Fruit fly (Drosophila melanogaster) whole organism, embryonic: Measurements from ENCODE around the gene Mpcp2.

Source experiments
- Awh ChIP-seq: fragments of 200-800 bp; sonication (Bioruptor generic); IDR thresholded peaks from 2 replicates; pipeline ENCODE4, ENCODE4 v1.3.6; 2022; ENCODE audit warnings: missing biosample characterization, missing genetic modification characterization
- CG12155 ChIP-seq: fragments of 200-800 bp; sonication (Bioruptor generic); optimal IDR thresholded peaks from 3 replicates; lab custom pipeline; 2016; ENCODE audit warnings: missing biosample characterization, missing genetic modification characterization
- CG13123 ChIP-seq: fragments of 200-800 bp; sonication (Bioruptor generic); optimal IDR thresholded peaks from 2 replicates; lab custom pipeline; 2016; ENCODE audit warnings: missing biosample characterization, missing genetic modification characterization
- CG15011 ChIP-seq: fragments of 200-800 bp; sonication (Bioruptor generic); optimal IDR thresholded peaks from 3 replicates; lab custom pipeline; 2018; ENCODE audit warnings: missing biosample characterization, mild to moderate bottlenecking, missing genetic modification characterization
- CG2116 ChIP-seq: fragments of 200-800 bp; sonication (Bioruptor generic); optimal IDR thresholded peaks from 3 replicates; lab custom pipeline; 2018; ENCODE audit warnings: missing biosample characterization, mild to moderate bottlenecking, missing genetic modification characterization
- CG30403 ChIP-seq: fragments of 200-800 bp; sonication (Bioruptor generic); optimal IDR thresholded peaks from 3 replicates; lab custom pipeline; 2016; ENCODE audit warnings: missing biosample characterization, missing genetic modification characterization
- CG3065 ChIP-seq: fragments of 200-800 bp; sonication (Bioruptor generic); optimal IDR thresholded peaks from 2 replicates; lab custom pipeline; 2016; ENCODE audit warnings: missing biosample characterization, missing genetic modification characterization
- CG34422 ChIP-seq: fragments of 200-800 bp; sonication (Bioruptor generic); IDR thresholded peaks from 3 replicates; pipeline ENCODE4 v1.3.6; 2022; ENCODE audit warnings: missing biosample characterization, missing genetic modification characterization
- CG4404 ChIP-seq: fragments of 200-800 bp; sonication (Bioruptor generic); IDR thresholded peaks from 2 replicates; pipeline ENCODE4 v1.3.6; 2022; ENCODE audit warnings: missing biosample characterization, missing genetic modification characterization
- CG4854 ChIP-seq: fragments of 200-800 bp; sonication (Bioruptor generic); optimal IDR thresholded peaks from 2 replicates; lab custom pipeline; 2016; ENCODE audit warnings: missing biosample characterization, missing genetic modification characterization, inconsistent platforms
- CG6254 ChIP-seq: fragments of 200-800 bp; sonication (Bioruptor generic); optimal IDR thresholded peaks from 3 replicates; lab custom pipeline; 2017; ENCODE audit warnings: mild to moderate bottlenecking, missing biosample characterization, missing genetic modification reagents, missing genetic modification characterization
- CG8290 ChIP-seq, 3 experiments: fragments of 200-800 bp; sonication (Bioruptor generic); optimal IDR thresholded peaks; 2 replicates each; lab custom pipeline; 2016 to 2019; ENCODE audit warnings: missing biosample characterization in 3 of 3, missing genetic modification characterization in 3 of 3, mild to moderate bottlenecking in 2 of 3, moderate library complexity in 1 of 3
- CG8924 ChIP-seq: fragments of 200-800 bp; optimal IDR thresholded peaks from 3 replicates; lab custom pipeline; 2019; ENCODE audit warnings: missing biosample characterization, mild to moderate bottlenecking, missing genetic modification characterization, moderate library complexity
- CG9215 ChIP-seq: fragments of 200-800 bp; sonication (Bioruptor generic); IDR thresholded peaks from 2 replicates; pipeline ENCODE4 v1.3.6; 2022; ENCODE audit warnings: missing biosample characterization, missing genetic modification characterization
- CG9727 ChIP-seq: fragments of 200-800 bp; sonication (Bioruptor generic); optimal IDR thresholded peaks from 3 replicates; lab custom pipeline; 2017; ENCODE audit warnings: missing biosample characterization, mild to moderate bottlenecking, missing genetic modification characterization
- Chrac-16 ChIP-seq: fragments of 200-800 bp; sonication (Bioruptor generic); optimal IDR thresholded peaks from 3 replicates; lab custom pipeline; 2016; ENCODE audit warnings: missing biosample characterization, missing genetic modification characterization
- D19B ChIP-seq: fragments of 200-800 bp; sonication (Bioruptor generic); optimal IDR thresholded peaks from 2 replicates; lab custom pipeline; 2017; ENCODE audit warnings: missing biosample characterization, mild to moderate bottlenecking, missing genetic modification characterization
- Dek ChIP-seq: fragments of 200-800 bp; sonication (Bioruptor generic); optimal IDR thresholded peaks from 3 replicates; lab custom pipeline; 2019; ENCODE audit warnings: missing biosample characterization, mild to moderate bottlenecking, missing genetic modification characterization, moderate library complexity
- Doc2 ChIP-seq: fragments of 200-800 bp; sonication (Bioruptor generic); IDR thresholded peaks from 2 replicates; pipeline ENCODE4 v1.3.6; 2022; ENCODE audit warnings: missing biosample characterization, missing genetic modification characterization
- Ets65A ChIP-seq: fragments of 200-800 bp; sonication (Bioruptor generic); peaks from one replicate; lab custom pipeline; 2016; ENCODE audit warnings: missing biosample characterization, missing genetic modification characterization
- HLH4C ChIP-seq: fragments of 200-800 bp; sonication (Bioruptor generic); IDR thresholded peaks from 3 replicates; pipeline ENCODE4 v1.3.6; 2022; ENCODE audit warnings: missing biosample characterization, missing genetic modification characterization; ENCODE audit not compliant: partially characterized antibody
- HmgD ChIP-seq: fragments of 200-800 bp; sonication (Bioruptor generic); optimal IDR thresholded peaks from 3 replicates; lab custom pipeline; 2016; ENCODE audit warnings: missing biosample characterization, missing genetic modification characterization
- Kr ChIP-seq: fragments of 200-800 bp; sonication (Bioruptor generic); optimal IDR thresholded peaks from 2 replicates; lab custom pipeline; 2017; ENCODE audit warnings: missing biosample characterization, mild to moderate bottlenecking, missing genetic modification characterization
- MESR4 ChIP-seq: fragments of 200-800 bp; sonication (Bioruptor generic); optimal IDR thresholded peaks from 2 replicates; lab custom pipeline; 2018; ENCODE audit warnings: missing biosample characterization, mild to moderate bottlenecking, missing genetic modification characterization, moderate library complexity
- Nf-YB ChIP-seq: fragments of 200-800 bp; sonication (Bioruptor generic); optimal IDR thresholded peaks from 3 replicates; lab custom pipeline; 2019; ENCODE audit warnings: missing biosample characterization, mild to moderate bottlenecking, missing genetic modification characterization, moderate library complexity
- Opbp ChIP-seq: fragments of 200-800 bp; sonication (Bioruptor generic); IDR thresholded peaks from 3 replicates; pipeline ENCODE4 v1.3.6; 2022; ENCODE audit warnings: missing biosample characterization, missing genetic modification characterization; ENCODE audit not compliant: partially characterized antibody
- Side ChIP-seq: fragments of 200-800 bp; sonication (Bioruptor generic); optimal IDR thresholded peaks from 2 replicates; lab custom pipeline; 2016; ENCODE audit warnings: missing biosample characterization, missing genetic modification characterization
- Six4 ChIP-seq: fragments of 200-800 bp; sonication (Bioruptor generic); optimal IDR thresholded peaks from 2 replicates; lab custom pipeline; 2016; ENCODE audit warnings: missing biosample characterization, missing genetic modification characterization
- Sry-β ChIP-seq: fragments of 200-800 bp; sonication (Bioruptor generic); optimal IDR thresholded peaks from 2 replicates; lab custom pipeline; 2018; ENCODE audit warnings: missing biosample characterization, mild to moderate bottlenecking, missing genetic modification characterization, moderate library complexity
- Ssrp ChIP-seq: fragments of 200-800 bp; sonication (Bioruptor generic); optimal IDR thresholded peaks from 2 replicates; lab custom pipeline; 2018; ENCODE audit warnings: missing biosample characterization, mild to moderate bottlenecking, missing genetic modification characterization, moderate library complexity
- ash1 ChIP-seq: fragments of 200-800 bp; sonication (Bioruptor generic); optimal IDR thresholded peaks from 2 replicates; lab custom pipeline; 2018; ENCODE audit warnings: missing biosample characterization, mild to moderate bottlenecking, missing genetic modification characterization
- bcd ChIP-seq: fragments of 200-800 bp; sonication (Bioruptor generic); optimal IDR thresholded peaks from 2 replicates; lab custom pipeline; 2017; ENCODE audit warnings: missing biosample characterization, mild to moderate bottlenecking, missing genetic modification characterization
- chinmo ChIP-seq: fragments of 200-800 bp; sonication (Bioruptor generic); IDR thresholded peaks from 4 replicates; pipeline ENCODE4 v1.3.6; 2022; ENCODE audit warnings: missing biosample characterization, missing genetic modification characterization; ENCODE audit not compliant: partially characterized antibody
- cwo ChIP-seq: fragments of 200-800 bp; sonication (Bioruptor generic); optimal IDR thresholded peaks from 3 replicates; lab custom pipeline; 2017; ENCODE audit warnings: missing biosample characterization, missing genetic modification characterization, mild to moderate bottlenecking, moderate library complexity, missing genetic modification reagents
- dan ChIP-seq: fragments of 200-800 bp; sonication (Bioruptor generic); IDR thresholded peaks from 2 replicates; pipeline ENCODE4 v1.3.6; 2022; ENCODE audit warnings: missing biosample characterization, missing genetic modification characterization
- dmrt99B ChIP-seq: fragments of 200-800 bp; sonication (Bioruptor generic); optimal IDR thresholded peaks from 2 replicates; lab custom pipeline; 2018; ENCODE audit warnings: missing biosample characterization, mild to moderate bottlenecking, missing genetic modification characterization, moderate library complexity
- ems ChIP-seq: fragments of 200-800 bp; sonication (Bioruptor generic); optimal IDR thresholded peaks from 3 replicates; lab custom pipeline; 2016; ENCODE audit warnings: missing biosample characterization, missing genetic modification characterization
- gfzf ChIP-seq: fragments of 200-800 bp; sonication (Bioruptor generic); optimal IDR thresholded peaks from 2 replicates; lab custom pipeline; 2016; ENCODE audit warnings: missing biosample characterization, mild to moderate bottlenecking, missing genetic modification characterization, moderate library complexity
- grau ChIP-seq: fragments of 200-800 bp; optimal IDR thresholded peaks from 3 replicates; lab custom pipeline; 2019; ENCODE audit warnings: missing biosample characterization, mild to moderate bottlenecking, missing genetic modification characterization, moderate library complexity
- grn ChIP-seq: fragments of 200-800 bp; sonication (Bioruptor generic); optimal IDR thresholded peaks from 3 replicates; lab custom pipeline; 2017; ENCODE audit warnings: missing biosample characterization, missing genetic modification characterization
- ken ChIP-seq: fragments of 200-800 bp; sonication (Bioruptor generic); IDR thresholded peaks from 3 replicates; pipeline ENCODE4 v1.3.6; 2022; ENCODE audit warnings: missing biosample characterization, missing genetic modification characterization
- kni ChIP-seq: fragments of 200-800 bp; sonication (Bioruptor generic); optimal IDR thresholded peaks from 3 replicates; lab custom pipeline; 2017; ENCODE audit warnings: mild to moderate bottlenecking, missing biosample characterization, missing genetic modification reagents, missing genetic modification characterization
- phol ChIP-seq: fragments of 200-800 bp; sonication (Bioruptor generic); optimal IDR thresholded peaks from 3 replicates; lab custom pipeline; 2018; ENCODE audit warnings: missing biosample characterization, mild to moderate bottlenecking, missing genetic modification characterization, moderate library complexity
- pzg ChIP-seq: fragments of 200-800 bp; sonication (Bioruptor generic); optimal IDR thresholded peaks from 3 replicates; lab custom pipeline; 2018; ENCODE audit warnings: missing biosample characterization, mild to moderate bottlenecking, missing genetic modification characterization, moderate library complexity
- scrt ChIP-seq: fragments of 200-800 bp; sonication (Bioruptor generic); optimal IDR thresholded peaks from 2 replicates; lab custom pipeline; 2018; ENCODE audit warnings: missing biosample characterization, mild to moderate bottlenecking, missing genetic modification characterization, moderate library complexity
- slbo ChIP-seq: fragments of 200-800 bp; sonication (Bioruptor generic); IDR thresholded peaks from 2 replicates; pipeline ENCODE4 v1.3.6; 2022; ENCODE audit warnings: missing biosample characterization, missing genetic modification characterization
- ssp ChIP-seq: fragments of 200-800 bp; sonication (Bioruptor generic); IDR thresholded peaks from 2 replicates; pipeline ENCODE4 v1.3.6; 2022; ENCODE audit warnings: missing biosample characterization, missing genetic modification characterization
- stwl ChIP-seq: fragments of 200-800 bp; sonication (Bioruptor generic); optimal IDR thresholded peaks from 3 replicates; lab custom pipeline; 2018; ENCODE audit warnings: missing biosample characterization, mild to moderate bottlenecking, missing genetic modification characterization, moderate library complexity
- wdn ChIP-seq: fragments of 200-800 bp; sonication (Bioruptor generic); IDR thresholded peaks from 2 replicates; pipeline ENCODE4 v1.3.6; 2022; ENCODE audit warnings: missing biosample characterization, missing genetic modification characterization
- z ChIP-seq: fragments of 200-800 bp; sonication (Bioruptor generic); IDR thresholded peaks from 3 replicates; pipeline ENCODE4 v1.3.6; 2022; ENCODE audit warnings: missing biosample characterization, missing genetic modification characterization

Mpcp2 gene

dm6 chr3L:14537435-14537991 lies at the start of gene Mpcp2 (continued):
- TF ChIP-seq CG2116 (GFP tag; lab: Kevin White, UChicago) (peak; percentile 62), bcd (GFP tag; lab: Kevin White, UChicago) (peak; percentile 55), ems (peak; percentile 15), HLH4C (peak; percentile 18; the same call in 2 of the 3 replicates), CG15011 (no peak), Kr (GFP tag; lab: Kevin White, UChicago) (no peak), Dek (tag; lab: Kevin White, UChicago) (peak; percentile 60), Awh (GFP tag; lab: Robert Waterston, UW) (no peak), CG12155 (GFP tag; lab: Kevin White, UChicago) (peak; percentile 38), CG9215 (GFP tag; lab: Robert Waterston, UW) (no peak), Side (GFP tag; lab: Kevin White, UChicago) (no peak), CG9727 (no peak), slbo (GFP tag; lab: Robert Waterston, UW) (peak; percentile 49; the same call in 1 of the 2 replicates), Doc2 (GFP tag; lab: Robert Waterston, UW) (no peak), grau (tag; lab: Kevin White, UChicago) (peak; percentile 47), HmgD (GFP tag; lab: Kevin White, UChicago) (peak; percentile 57), ken (GFP tag; lab: Robert Waterston, UW) (no peak), Nf-YB (GFP tag; lab: Kevin White, UChicago) (peak; percentile 32), CG3065 (no peak), CG13123 (no peak), gfzf (peak; percentile 98), dmrt99B (no peak), Six4 (GFP tag; lab: Kevin White, UChicago) (no peak), Chrac-16 (GFP tag; lab: Kevin White, UChicago) (no peak), cwo (GFP tag; lab: Kevin White, UChicago) (peak; percentile 43), scrt (GFP tag; lab: Kevin White, UChicago) (peak; percentile 27), phol (tag; lab: Kevin White, UChicago) (peak; percentile 60), ssp (GFP tag; lab: Robert Waterston, UW) (no peak), grn (GFP tag; lab: Kevin White, UChicago) (peak; percentile 25), CG34422 (GFP tag; lab: Robert Waterston, UW) (peak; percentile 59; the same call in 1 of the 3 replicates), CG30403 (GFP tag; lab: Kevin White, UChicago) (no peak), MESR4 (GFP tag; lab: Kevin White, UChicago) (peak; percentile 99), CG4404 (GFP tag; lab: Robert Waterston, UW) (no peak), CG6254 (GFP tag; lab: Kevin White, UChicago) (no peak), Ssrp (tag; lab: Kevin White, UChicago) (no peak), CG4854 (no peak), D19B (peak; percentile 97), stwl (tag; lab: Kevin White, UChicago) (peak; percentile 96), chinmo (GFP tag; lab: Robert Waterston, UW) (0 out of 4 replicates have a peak, but pooled peaks have one; percentile 52), pzg (peak; percentile 99), CG8290 (GFP tag; optimal IDR thresholded peaks at IDR 0.05; lab: Kevin White, UChicago) (peak; percentile 64), CG8290 (tag; optimal IDR thresholded peaks at IDR 0.05; lab: Kevin White, UChicago) (peak in 1 of 2 experiments; percentile 94), Ets65A (GFP tag; lab: Kevin White, UChicago) (peak; percentile 17), wdn (GFP tag; lab: Robert Waterston, UW) (no peak), Opbp (GFP tag; lab: Robert Waterston, UW) (peak; percentile 74), dan (no peak), ash1 (GFP tag; lab: Kevin White, UChicago) (peak; percentile 6), CG8924 (peak; percentile 48), z (GFP tag; lab: Robert Waterston, UW) (no peak), Sry-β (GFP tag; lab: Kevin White, UChicago) (no peak), kni (GFP tag; lab: Kevin White, UChicago) (peak; percentile 36)
